Fruit fly (Drosophila melanogaster) whole organism, embryonic: ENCODE measurements around the gene CG33631.
A peak's percentile ranks its signal among the peaks of the same experiment; 100 is the strongest.

Experiments
- Adf1 ChIP-seq: fragments of 200-800 bp; sonication (Bioruptor generic); IDR thresholded peaks from 2 replicates; pipeline ENCODE4 v1.3.6; 2022; ENCODE audit warnings: missing biosample characterization, missing genetic modification characterization
- CG12104 ChIP-seq: fragments of 200-800 bp; sonication (Bioruptor generic); optimal IDR thresholded peaks from 3 replicates; lab custom pipeline; 2016; ENCODE audit warnings: missing biosample characterization, missing genetic modification characterization
- CG12744 ChIP-seq: fragments of 200-800 bp; sonication (Bioruptor generic); optimal IDR thresholded peaks from 2 replicates; lab custom pipeline; 2016; ENCODE audit warnings: missing biosample characterization, missing genetic modification characterization
- CG14014 ChIP-seq: fragments of 200-800 bp; sonication (Bioruptor generic); IDR thresholded peaks from 2 replicates; pipeline ENCODE4 v1.3.6; 2022; ENCODE audit warnings: missing biosample characterization, missing genetic modification characterization
- CG15696 ChIP-seq: fragments of 200-800 bp; sonication (Bioruptor generic); optimal IDR thresholded peaks from 2 replicates; lab custom pipeline; 2019; ENCODE audit warnings: missing biosample characterization, mild to moderate bottlenecking, missing genetic modification characterization, moderate library complexity
- CG1603 ChIP-seq: fragments of 200-800 bp; sonication (Bioruptor generic); optimal IDR thresholded peaks from 2 replicates; lab custom pipeline; 2019; ENCODE audit warnings: missing biosample characterization, mild to moderate bottlenecking, missing genetic modification characterization, moderate library complexity
- CG1792 ChIP-seq: fragments of 200-800 bp; sonication (Bioruptor generic); optimal IDR thresholded peaks from 2 replicates; lab custom pipeline; 2016; ENCODE audit warnings: missing biosample characterization, missing genetic modification characterization
- CG1832 ChIP-seq: fragments of 200-800 bp; sonication (Bioruptor generic); optimal IDR thresholded peaks from 2 replicates; lab custom pipeline; 2017; ENCODE audit warnings: missing biosample characterization, mild to moderate bottlenecking, missing genetic modification characterization, inconsistent platforms
- CG33557 ChIP-seq: fragments of 200-800 bp; sonication (Bioruptor generic); optimal IDR thresholded peaks from 2 replicates; lab custom pipeline; 2019; ENCODE audit warnings: missing biosample characterization, mild to moderate bottlenecking, missing genetic modification characterization, moderate library complexity
- CG34224 ChIP-seq: fragments of 200-800 bp; sonication (Bioruptor generic); IDR thresholded peaks from 3 replicates; pipeline ENCODE4 v1.3.6; 2022; ENCODE audit warnings: missing biosample characterization, missing genetic modification characterization; ENCODE audit not compliant: partially characterized antibody
- CG5245 ChIP-seq: fragments of 200-800 bp; sonication (Bioruptor generic); optimal IDR thresholded peaks from 3 replicates; lab custom pipeline; 2016; ENCODE audit warnings: missing biosample characterization, missing genetic modification characterization
- CG7556 ChIP-seq: fragments of 200-800 bp; sonication (Bioruptor generic); optimal IDR thresholded peaks from 2 replicates; lab custom pipeline; 2017; ENCODE audit warnings: missing biosample characterization, mild to moderate bottlenecking, missing genetic modification characterization
- CG7839 ChIP-seq: fragments of 200-800 bp; sonication (Bioruptor generic); optimal IDR thresholded peaks from 3 replicates; lab custom pipeline; 2018; ENCODE audit warnings: missing biosample characterization, mild to moderate bottlenecking, missing genetic modification characterization, moderate library complexity
- CG8924 ChIP-seq: fragments of 200-800 bp; optimal IDR thresholded peaks from 3 replicates; lab custom pipeline; 2019; ENCODE audit warnings: missing biosample characterization, mild to moderate bottlenecking, missing genetic modification characterization, moderate library complexity
- CG9932 ChIP-seq: fragments of 200-800 bp; sonication (Bioruptor generic); IDR thresholded peaks from 2 replicates; pipeline ENCODE4 v1.3.6; 2022; ENCODE audit warnings: missing biosample characterization, missing genetic modification characterization
- CoRest ChIP-seq: fragments of 200-800 bp; sonication (Bioruptor generic); optimal IDR thresholded peaks from 3 replicates; lab custom pipeline; 2018; ENCODE audit warnings: missing biosample characterization, mild to moderate bottlenecking, missing genetic modification characterization, moderate library complexity
- D ChIP-seq, 2 experiments: fragments of 200-800 bp in 1 of 2; fragments of >200 bp in 1 of 2; sonication (Bioruptor generic) in 1 of 2; optimal IDR thresholded peaks; 2 replicates in 1 of 2; 3 replicates in 1 of 2; lab custom pipeline; 2017; ENCODE audit warnings: mild to moderate bottlenecking in 1 of 2, missing biosample characterization in 1 of 2, missing genetic modification characterization in 1 of 2, missing genetic modification reagents in 1 of 2
- Dbx ChIP-seq: fragments of 200-800 bp; sonication (Bioruptor generic); IDR thresholded peaks from 3 replicates; pipeline ENCODE4 v1.3.6; 2022; ENCODE audit warnings: missing biosample characterization, missing genetic modification characterization
- Fer1 ChIP-seq: fragments of 200-800 bp; sonication (Bioruptor generic); optimal IDR thresholded peaks from 2 replicates; lab custom pipeline; 2017; ENCODE audit warnings: missing biosample characterization, mild to moderate bottlenecking, missing genetic modification characterization
- H15 ChIP-seq: fragments of 200-800 bp; sonication (Bioruptor generic); IDR thresholded peaks from 3 replicates; pipeline ENCODE4 v1.3.6; 2022; ENCODE audit warnings: missing biosample characterization, missing genetic modification characterization
- HLHmδ ChIP-seq: fragments of 200-800 bp; sonication (Bioruptor generic); optimal IDR thresholded peaks from 2 replicates; lab custom pipeline; 2018; ENCODE audit warnings: missing biosample characterization, mild to moderate bottlenecking, missing genetic modification characterization, moderate library complexity
- Hand ChIP-seq: fragments of 200-800 bp; sonication (Bioruptor generic); optimal IDR thresholded peaks from 2 replicates; lab custom pipeline; 2017; ENCODE audit warnings: mild to moderate bottlenecking, missing biosample characterization, missing genetic modification reagents, missing genetic modification characterization
- Hmx ChIP-seq: fragments of 200-800 bp; sonication (Bioruptor generic); optimal IDR thresholded peaks from 2 replicates; lab custom pipeline; 2016; ENCODE audit warnings: missing biosample characterization, missing genetic modification characterization
- Jarid2 ChIP-seq: fragments of 200-800 bp; sonication (Bioruptor generic); optimal IDR thresholded peaks from 3 replicates; lab custom pipeline; 2017; ENCODE audit warnings: mild to moderate bottlenecking, missing biosample characterization, missing genetic modification reagents, missing genetic modification characterization
- Lhr ChIP-seq: fragments of 200-800 bp; sonication (Bioruptor generic); optimal IDR thresholded peaks from 3 replicates; lab custom pipeline; 2017; ENCODE audit warnings: mild to moderate bottlenecking, missing biosample characterization, missing genetic modification reagents, missing genetic modification characterization
- NfI ChIP-seq: fragments of 200-800 bp; sonication (Bioruptor generic); optimal IDR thresholded peaks from 3 replicates; lab custom pipeline; 2018; ENCODE audit warnings: missing biosample characterization, mild to moderate bottlenecking, missing genetic modification characterization, moderate library complexity
- Ravus ChIP-seq: fragments of 200-800 bp; sonication (Bioruptor generic); IDR thresholded peaks from 2 replicates; pipeline ENCODE4 v1.3.6; 2022; ENCODE audit warnings: missing biosample characterization, missing genetic modification characterization
- Scr ChIP-seq: fragments of 200-800 bp; sonication (Bioruptor generic); IDR thresholded peaks from 2 replicates; pipeline ENCODE4 v1.3.6; 2022; ENCODE audit warnings: missing biosample characterization, missing genetic modification characterization; ENCODE audit not compliant: partially characterized antibody
- Xrp1 ChIP-seq: fragments of 200-800 bp; sonication (Bioruptor generic); IDR thresholded peaks from 2 replicates; pipeline ENCODE4 v1.3.6; 2022; ENCODE audit warnings: missing biosample characterization, missing genetic modification characterization
- al ChIP-seq: fragments of 200-800 bp; sonication (Bioruptor generic); IDR thresholded peaks from 2 replicates; pipeline ENCODE4 v1.3.6; 2022; ENCODE audit warnings: missing biosample characterization, missing genetic modification characterization
- ash1 ChIP-seq: fragments of 200-800 bp; sonication (Bioruptor generic); optimal IDR thresholded peaks from 2 replicates; lab custom pipeline; 2018; ENCODE audit warnings: missing biosample characterization, mild to moderate bottlenecking, missing genetic modification characterization
- ato ChIP-seq: fragments of 200-800 bp; sonication (Bioruptor generic); IDR thresholded peaks from 2 replicates; pipeline ENCODE4 v1.3.6; 2022; ENCODE audit warnings: missing biosample characterization, missing genetic modification characterization; ENCODE audit not compliant: partially characterized antibody
- br ChIP-seq: fragments of >200 bp; optimal IDR thresholded peaks from 2 replicates; lab custom pipeline; 2017
- cg ChIP-seq: fragments of 200-800 bp; sonication (Bioruptor generic); optimal IDR thresholded peaks from 3 replicates; lab custom pipeline; 2019; ENCODE audit warnings: missing biosample characterization, mild to moderate bottlenecking, missing genetic modification characterization, moderate library complexity
- chinmo ChIP-seq: fragments of 200-800 bp; sonication (Bioruptor generic); IDR thresholded peaks from 4 replicates; pipeline ENCODE4 v1.3.6; 2022; ENCODE audit warnings: missing biosample characterization, missing genetic modification characterization; ENCODE audit not compliant: partially characterized antibody
- corto ChIP-seq: fragments of 200-800 bp; sonication (Bioruptor generic); optimal IDR thresholded peaks from 2 replicates; lab custom pipeline; 2016; ENCODE audit warnings: missing biosample characterization, mild to moderate bottlenecking, missing genetic modification characterization, moderate library complexity
- fd102C ChIP-seq: fragments of 200-800 bp; sonication (Bioruptor generic); optimal IDR thresholded peaks from 2 replicates; lab custom pipeline; 2018; ENCODE audit warnings: missing biosample characterization, mild to moderate bottlenecking, missing genetic modification characterization, moderate library complexity
- gcm ChIP-seq: fragments of 200-800 bp; sonication (Bioruptor generic); optimal IDR thresholded peaks from 2 replicates; lab custom pipeline; 2019; ENCODE audit warnings: missing biosample characterization, mild to moderate bottlenecking, missing genetic modification characterization, moderate library complexity
- ham ChIP-seq: fragments of 200-800 bp; sonication (Bioruptor generic); IDR thresholded peaks from 2 replicates; pipeline ENCODE4 v1.3.6; 2022; ENCODE audit warnings: missing biosample characterization, missing genetic modification characterization
- kah ChIP-seq: fragments of 200-800 bp; sonication (Bioruptor generic); optimal IDR thresholded peaks from 2 replicates; lab custom pipeline; 2018; ENCODE audit warnings: missing biosample characterization, mild to moderate bottlenecking, missing genetic modification characterization
- kni ChIP-seq: fragments of 200-800 bp; sonication (Bioruptor generic); optimal IDR thresholded peaks from 3 replicates; lab custom pipeline; 2017; ENCODE audit warnings: mild to moderate bottlenecking, missing biosample characterization, missing genetic modification reagents, missing genetic modification characterization
- mam ChIP-seq: fragments of 200-800 bp; sonication (Bioruptor generic); optimal IDR thresholded peaks from 3 replicates; lab custom pipeline; 2016; ENCODE audit warnings: missing biosample characterization, missing genetic modification characterization
- pros ChIP-seq: fragments of 200-800 bp; sonication (Bioruptor generic); optimal IDR thresholded peaks from 3 replicates; lab custom pipeline; 2019; ENCODE audit warnings: missing biosample characterization, mild to moderate bottlenecking, missing genetic modification characterization, moderate library complexity
- run ChIP-seq: fragments of 200-800 bp; sonication (Bioruptor generic); optimal IDR thresholded peaks from 3 replicates; lab custom pipeline; 2018; ENCODE audit warnings: missing biosample characterization, mild to moderate bottlenecking, missing genetic modification characterization
- sima ChIP-seq: fragments of 200-800 bp; sonication (Bioruptor generic); optimal IDR thresholded peaks from 2 replicates; lab custom pipeline; 2016; ENCODE audit warnings: missing biosample characterization, missing genetic modification characterization
- tio ChIP-seq: fragments of 200-800 bp; sonication (Bioruptor generic); optimal IDR thresholded peaks from 2 replicates; lab custom pipeline; 2017; ENCODE audit warnings: missing biosample characterization, missing genetic modification characterization, inconsistent platforms
- toy ChIP-seq: fragments of 200-800 bp; sonication (Bioruptor generic); IDR thresholded peaks from 2 replicates; pipeline ENCODE4 v1.3.6; 2022; ENCODE audit warnings: missing biosample characterization, missing genetic modification characterization
- unc-4 ChIP-seq: fragments of 200-800 bp; sonication (Bioruptor generic); IDR thresholded peaks from 2 replicates; pipeline ENCODE4 v1.3.6; 2022; ENCODE audit warnings: missing biosample characterization, missing genetic modification characterization; ENCODE audit not compliant: partially characterized antibody
- yki ChIP-seq: fragments of >200 bp; optimal IDR thresholded peaks from 3 replicates; lab custom pipeline; 2018

The CG33631 gene

dm6 chr3R:10109212-10109880 is 45.5 kb downstream of the CG33631 start (continued):
- TF ChIP-seq CG34224: peak; percentile 54; the same call in 1 of the 3 replicates
- TF ChIP-seq CG1832: peak; percentile 39
- peak; percentile 45; the same call in 1 of the 2 replicates for TF ChIP-seq unc-4
- TF ChIP-seq gcm (GFP tag; lab: Kevin White, UChicago): peak; percentile 32
- peak; percentile 3 for TF ChIP-seq CG7556
- no peak for TF ChIP-seq Lhr
- TF ChIP-seq Xrp1 (GFP tag; lab: Robert Waterston, UW): 0 out of 2 replicates have a peak, but pooled peaks have one; percentile 30
- TF ChIP-seq CG5245 (GFP tag; lab: Kevin White, UChicago): no peak
- TF ChIP-seq Fer1: peak; percentile 56
- no peak for TF ChIP-seq fd102C
- TF ChIP-seq al (GFP tag; lab: Robert Waterston, UW): no peak
- TF ChIP-seq Hand (GFP tag; lab: Kevin White, UChicago): no peak
- TF ChIP-seq Jarid2: no peak
- no peak for TF ChIP-seq CG12104
- TF ChIP-seq CG12744 (GFP tag; lab: Kevin White, UChicago): no peak
- no peak for TF ChIP-seq tio (GFP tag; lab: Kevin White, UChicago)
- TF ChIP-seq pros: peak; percentile 46
- TF ChIP-seq yki: peak; percentile 92
- peak; percentile 45 for TF ChIP-seq kah (GFP tag; lab: Kevin White, UChicago)
- TF ChIP-seq sima (GFP tag; lab: Kevin White, UChicago): no peak
- no peak for TF ChIP-seq toy (GFP tag; lab: Robert Waterston, UW)
- TF ChIP-seq H15 (GFP tag; lab: Robert Waterston, UW): no peak
- TF ChIP-seq CoRest (tag; lab: Kevin White, UChicago): no peak
- no peak for TF ChIP-seq Ravus
- no peak for TF ChIP-seq Hmx (GFP tag; lab: Kevin White, UChicago)
- no peak for TF ChIP-seq CG15696 (tag; lab: Kevin White, UChicago)
- TF ChIP-seq D (optimal IDR thresholded peaks at IDR 0.05; lab: Kevin White, UChicago): no peak
- TF ChIP-seq D (GFP tag; optimal IDR thresholded peaks at IDR 0.05; lab: Kevin White, UChicago): no peak
- TF ChIP-seq CG8924 (tag; lab: Kevin White, UChicago): no peak
- no peak for TF ChIP-seq ato (GFP tag; lab: Robert Waterston, UW)
- no peak for TF ChIP-seq br (lab: Kevin White, UChicago)
- peak; percentile 80; the same call in 1 of the 4 replicates for TF ChIP-seq chinmo
- no peak for TF ChIP-seq corto (GFP tag; lab: Kevin White, UChicago)
- no peak for TF ChIP-seq CG1792 (GFP tag; lab: Kevin White, UChicago)
- TF ChIP-seq HLHmδ (GFP tag; lab: Kevin White, UChicago): peak; percentile 0
- TF ChIP-seq CG7839 (tag; lab: Kevin White, UChicago): no peak
- no peak for TF ChIP-seq run (tag; lab: Kevin White, UChicago)
- no peak for TF ChIP-seq CG1603 (tag; lab: Kevin White, UChicago)
- peak; percentile 19 for TF ChIP-seq NfI (GFP tag; lab: Kevin White, UChicago)
- 0 out of 2 replicates have a peak, but pooled peaks have one; percentile 21 for TF ChIP-seq CG9932 (GFP tag; lab: Robert Waterston, UW)
- TF ChIP-seq mam: no peak
- TF ChIP-seq Scr (GFP tag; lab: Robert Waterston, UW): no peak
- no peak for TF ChIP-seq ham
- 0 out of 2 replicates have a peak, but pooled peaks have one; percentile 20 for TF ChIP-seq CG14014
- peak; percentile 100 for TF ChIP-seq Adf1 (GFP tag; lab: Robert Waterston, UW)
- TF ChIP-seq kni (GFP tag; lab: Kevin White, UChicago): peak; percentile 9
- TF ChIP-seq cg (GFP tag; lab: Kevin White, UChicago): peak; percentile 97
- TF ChIP-seq Dbx: peak; percentile 54; the same call in 2 of the 3 replicates
- TF ChIP-seq CG33557 (GFP tag; lab: Kevin White, UChicago): no peak
- TF ChIP-seq ash1 (GFP tag; lab: Kevin White, UChicago): no peak
